Worm (Caenorhabditis elegans) whole organism, mixed stage, embryonic: Measurements from ENCODE around the gene sru-45.

ENCODE experiments used
- M03D4.4 ChIP-seq: sonication (generic microtip); optimal IDR thresholded peaks from 2 replicates; lab custom pipeline; 2017; ENCODE audit warnings: mild to moderate bottlenecking, missing genetic modification characterization, missing compliant biosample characterization
- blmp-1 ChIP-seq: fragments of 150-350 bp; optimal IDR thresholded peaks from 2 replicates; lab custom pipeline; 2014; ENCODE audit warnings: missing biosample characterization, missing genetic modification characterization
- ceh-39 ChIP-seq: fragments of 150-350 bp; optimal IDR thresholded peaks from 2 replicates; lab custom pipeline; 2014; ENCODE audit warnings: missing biosample characterization, missing genetic modification characterization
- ceh-43 ChIP-seq: fragments of 200-800 bp; sonication (Bioruptor generic); optimal IDR thresholded peaks from 2 replicates; lab custom pipeline; 2018; ENCODE audit warnings: mild to moderate bottlenecking, missing genetic modification characterization, moderate library complexity, missing compliant biosample characterization
- ceh-83 ChIP-seq: fragments of 200-800 bp; sonication (Bioruptor generic); optimal IDR thresholded peaks from 2 replicates; lab custom pipeline; 2018; ENCODE audit warnings: mild to moderate bottlenecking, missing genetic modification characterization, missing compliant biosample characterization
- ces-1 ChIP-seq: fragments of 150-350 bp; optimal IDR thresholded peaks from 2 replicates; lab custom pipeline; 2014; ENCODE audit warnings: missing biosample characterization, missing genetic modification reagents, missing genetic modification characterization
- cnd-1 ChIP-seq: fragments of 200-800 bp; sonication (Bioruptor generic); optimal IDR thresholded peaks from 2 replicates; lab custom pipeline; 2018; ENCODE audit warnings: mild to moderate bottlenecking, missing genetic modification characterization, missing compliant biosample characterization
- drap-1 ChIP-seq: fragments of 200-800 bp; sonication (Bioruptor generic); optimal IDR thresholded peaks from 3 replicates; lab custom pipeline; 2018; ENCODE audit warnings: mild to moderate bottlenecking, missing genetic modification characterization, missing compliant biosample characterization
- elt-1 ChIP-seq: sonication (generic microtip); optimal IDR thresholded peaks from 2 replicates; lab custom pipeline; 2017; ENCODE audit warnings: missing genetic modification characterization, mild to moderate bottlenecking, missing compliant biosample characterization, antibody characterized with exemption, moderate library complexity, borderline replicate concordance; ENCODE audit not compliant: insufficient read depth
- elt-3 ChIP-seq: fragments of 150-350 bp; optimal IDR thresholded peaks from 2 replicates; lab custom pipeline; 2014; ENCODE audit warnings: missing biosample characterization, missing genetic modification characterization
- flh-1 ChIP-seq: fragments of 200-800 bp; sonication (Bioruptor generic); optimal IDR thresholded peaks from 2 replicates; lab custom pipeline; 2018; ENCODE audit warnings: mild to moderate bottlenecking, missing genetic modification characterization, moderate library complexity, missing compliant biosample characterization
- ham-2 ChIP-seq: fragments of 200-800 bp; sonication (Bioruptor generic); optimal IDR thresholded peaks from 2 replicates; lab custom pipeline; 2018; ENCODE audit warnings: mild to moderate bottlenecking, missing genetic modification characterization, missing compliant biosample characterization
- hlh-1 ChIP-seq: fragments of 150-350 bp; optimal IDR thresholded peaks from 2 replicates; lab custom pipeline; 2014; ENCODE audit warnings: missing biosample characterization, missing genetic modification reagents, missing genetic modification characterization
- lin-13 ChIP-seq: fragments of 150-350 bp; optimal IDR thresholded peaks from 2 replicates; lab custom pipeline; 2014; ENCODE audit warnings: missing biosample characterization, missing genetic modification characterization
- lin-32 ChIP-seq: fragments of 200-800 bp; sonication (Bioruptor generic); optimal IDR thresholded peaks from 2 replicates; lab custom pipeline; 2018; ENCODE audit warnings: mild to moderate bottlenecking, missing genetic modification characterization, missing compliant biosample characterization
- lsy-2 ChIP-seq: fragments of 150-350 bp; optimal IDR thresholded peaks from 2 replicates; lab custom pipeline; 2014; ENCODE audit warnings: missing biosample characterization, missing genetic modification characterization
- mab-5 ChIP-seq: fragments of 150-350 bp; optimal IDR thresholded peaks from 2 replicates; lab custom pipeline; 2014; ENCODE audit warnings: missing biosample characterization, missing genetic modification characterization
- mep-1 ChIP-seq: fragments of 150-350 bp; optimal IDR thresholded peaks from 2 replicates; lab custom pipeline; 2017; ENCODE audit warnings: missing biosample characterization, missing genetic modification reagents, missing genetic modification characterization, inconsistent platforms
- nhr-12 ChIP-seq: fragments of 150-350 bp; optimal IDR thresholded peaks from 2 replicates; lab custom pipeline; 2014; ENCODE audit warnings: missing biosample characterization, missing genetic modification characterization
- nhr-2 ChIP-seq: fragments of 150-350 bp; optimal IDR thresholded peaks from 2 replicates; lab custom pipeline; 2014; ENCODE audit warnings: missing biosample characterization, missing genetic modification characterization
- nhr-237 ChIP-seq: fragments of 150-350 bp; optimal IDR thresholded peaks from 2 replicates; lab custom pipeline; 2014; ENCODE audit warnings: missing biosample characterization, missing genetic modification characterization
- nhr-28 ChIP-seq: fragments of 150-350 bp; optimal IDR thresholded peaks from 2 replicates; lab custom pipeline; 2014; ENCODE audit warnings: missing biosample characterization, missing genetic modification characterization
- nhr-76 ChIP-seq: sonication (generic microtip); optimal IDR thresholded peaks from 2 replicates; lab custom pipeline; 2017; ENCODE audit warnings: missing biosample characterization, missing genetic modification characterization
- pha-4 ChIP-seq: fragments of 150-350 bp; optimal IDR thresholded peaks from 2 replicates; lab custom pipeline; 2018; ENCODE audit warnings: missing biosample characterization, missing genetic modification reagents, missing genetic modification characterization
- sem-2 ChIP-seq: fragments of 200-800 bp; sonication (Bioruptor generic); optimal IDR thresholded peaks from 2 replicates; lab custom pipeline; 2018; ENCODE audit warnings: mild to moderate bottlenecking, missing genetic modification characterization, missing compliant biosample characterization
- snpc-4 ChIP-seq: fragments of 150-350 bp; optimal IDR thresholded peaks from 2 replicates; lab custom pipeline; 2014; ENCODE audit warnings: missing biosample characterization, missing genetic modification characterization
- sptf-1 ChIP-seq: sonication (generic microtip); optimal IDR thresholded peaks from 2 replicates; lab custom pipeline; 2017; ENCODE audit warnings: mild to moderate bottlenecking, missing genetic modification characterization, moderate library complexity, missing compliant biosample characterization
- unc-120 ChIP-seq: sonication (generic microtip); optimal IDR thresholded peaks from 2 replicates; lab custom pipeline; 2017; ENCODE audit warnings: missing genetic modification characterization, missing compliant biosample characterization; ENCODE audit not compliant: poor library complexity, severe bottlenecking
- unc-39 ChIP-seq: fragments of 150-350 bp; optimal IDR thresholded peaks from 2 replicates; lab custom pipeline; 2014; ENCODE audit warnings: missing biosample characterization, missing genetic modification characterization
- unc-62 ChIP-seq: fragments of 150-350 bp; optimal IDR thresholded peaks from 2 replicates; lab custom pipeline; 2014; ENCODE audit warnings: missing biosample characterization, missing genetic modification reagents, missing genetic modification characterization
- zip-8 ChIP-seq: fragments of 150-350 bp; optimal IDR thresholded peaks from 2 replicates; lab custom pipeline; 2014; ENCODE audit warnings: missing biosample characterization, missing genetic modification characterization
- ztf-11 ChIP-seq: fragments of 150-350 bp; optimal IDR thresholded peaks from 2 replicates; lab custom pipeline; 2014; ENCODE audit warnings: missing biosample characterization, missing genetic modification characterization

sru-45 gene

DNA sequence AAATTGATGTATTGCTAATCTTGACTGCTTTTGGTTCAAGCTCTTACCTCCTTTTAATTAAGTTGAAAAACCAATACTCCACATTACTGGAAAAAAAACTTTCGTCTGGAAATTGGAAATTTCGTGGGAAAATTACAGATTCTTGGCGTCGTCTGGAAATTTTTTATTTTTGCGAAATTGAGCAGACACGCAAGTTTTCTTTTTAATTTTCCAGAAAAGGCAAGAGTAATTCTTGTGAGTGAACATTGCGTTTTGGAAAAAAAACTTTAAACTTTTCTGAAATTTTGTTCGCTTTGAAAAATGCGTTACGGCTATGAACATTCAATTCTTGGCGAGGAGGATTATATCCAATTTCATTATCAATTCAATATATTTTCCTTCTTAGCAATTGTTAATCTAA is at the start of gene sru-45:
TSS of gene sru-45 (plus strand) at position 301 of the 400 bp plus-strand sequence.
- TF ChIP-seq drap-1 (GFP tag; lab: Kevin White, UChicago): no peak
- no peak for TF ChIP-seq hlh-1 (tag; lab: Kevin White, UChicago)

DNA sequence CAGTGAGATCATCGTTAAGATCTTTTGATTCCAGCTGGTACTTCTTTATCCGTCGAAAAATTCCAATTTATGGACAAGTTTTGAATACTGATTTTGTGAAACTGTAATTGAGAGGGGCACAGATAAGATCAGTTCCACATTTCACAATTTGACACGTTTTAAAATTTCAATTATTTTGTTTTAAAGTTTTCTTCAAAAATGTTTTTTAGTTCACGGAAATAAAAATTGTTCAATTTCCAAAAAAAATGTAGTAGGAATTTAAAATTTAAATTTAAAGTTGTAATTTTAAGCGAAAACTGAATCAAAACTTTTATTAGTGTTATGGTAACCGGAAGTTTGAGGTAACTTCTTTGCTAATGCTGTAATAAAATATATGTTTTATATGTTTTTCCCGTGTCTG is 48.1 kb upstream of the sru-45 start, which contains the start of gene F36D3.4:
TSS of gene F36D3.4 (minus strand) at position 101 of the 400 bp plus-strand sequence.
- TF ChIP-seq ham-2 (GFP tag; lab: Kevin White, UChicago) (no peak), unc-62 (GFP tag; lab: Kevin White, UChicago) (no peak), blmp-1 (tag; lab: Kevin White, UChicago) (no peak), nhr-237 (no peak), nhr-2 (tag; lab: Kevin White, UChicago) (no peak), ces-1 (GFP tag; lab: Kevin White, UChicago) (no peak), flh-1 (GFP tag; lab: Kevin White, UChicago) (no peak), sem-2 (GFP tag; lab: Kevin White, UChicago) (no peak), mep-1 (tag; lab: Kevin White, UChicago) (no peak), M03D4.4 (no peak), hlh-1 (tag; lab: Kevin White, UChicago) (no peak), unc-39 (tag; lab: Kevin White, UChicago) (no peak), nhr-12 (tag; lab: Kevin White, UChicago) (no peak), zip-8 (tag; lab: Kevin White, UChicago) (no peak), elt-3 (tag; lab: Kevin White, UChicago) (no peak)

DNA sequence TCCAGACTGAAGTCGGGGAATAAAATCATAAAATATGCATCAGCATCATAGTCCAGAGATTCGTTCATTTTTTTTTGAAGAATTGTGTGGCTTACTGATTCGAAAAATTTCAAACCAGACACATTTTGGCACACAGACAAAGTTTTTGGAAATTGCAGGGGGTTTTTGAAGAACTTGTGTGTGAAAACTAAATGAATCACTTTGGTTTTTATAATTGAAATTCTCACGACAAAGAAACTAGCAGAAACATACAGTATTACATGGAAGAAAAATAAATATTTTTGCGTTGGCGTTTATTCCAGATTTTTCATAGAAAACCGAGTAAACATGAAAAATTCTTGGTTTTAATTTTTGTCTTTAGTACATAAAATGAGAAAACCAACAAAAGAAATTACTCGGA is 43.5 kb upstream of the sru-45 start, which contains the start of gene srw-34:
TSS of gene srw-34 (minus strand) at position 101 of the 400 bp plus-strand sequence.
- no peak for TF ChIP-seq zip-8 (tag; lab: Kevin White, UChicago)
- TF ChIP-seq sptf-1: no peak
- TF ChIP-seq sem-2 (GFP tag; lab: Kevin White, UChicago): no peak
- no peak for TF ChIP-seq lsy-2
- TF ChIP-seq ceh-39 (tag; lab: Kevin White, UChicago): no peak
- TF ChIP-seq mab-5 (tag; lab: Kevin White, UChicago): no peak
- TF ChIP-seq elt-1 (tag; lab: Kevin White, UChicago): no peak
- TF ChIP-seq nhr-76 (tag; lab: Kevin White, UChicago): no peak
- TF ChIP-seq ces-1 (GFP tag; lab: Kevin White, UChicago): no peak
- no peak for TF ChIP-seq nhr-28 (tag; lab: Kevin White, UChicago)
- TF ChIP-seq nhr-12 (tag; lab: Kevin White, UChicago): no peak
- TF ChIP-seq, all 35 proteins: peak for 0

DNA sequence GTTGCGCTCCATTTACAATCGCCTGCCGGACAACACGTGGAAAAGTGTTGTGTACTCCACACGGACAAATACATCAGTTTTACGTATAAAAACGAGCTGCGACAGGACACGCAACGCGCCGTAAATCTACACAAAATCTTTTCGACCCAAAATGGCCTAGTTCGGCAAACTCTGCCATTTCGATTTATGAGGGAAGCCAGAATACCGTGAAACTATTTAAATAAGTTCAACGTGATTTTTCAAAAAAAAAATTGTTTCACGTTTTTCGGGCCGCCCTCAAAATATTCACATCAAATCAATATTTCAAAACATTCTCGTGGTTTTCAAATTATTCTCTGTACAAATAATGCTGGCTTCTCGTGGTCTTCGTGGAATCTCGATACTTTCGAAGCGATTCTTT is 38.9 kb upstream of the sru-45 start, which contains the start of gene F36D3.8:
TSS of gene F36D3.8 (plus strand) at position 301 of the 400 bp plus-strand sequence.
- TF ChIP-seq elt-3 (tag; lab: Kevin White, UChicago): no peak
- TF ChIP-seq mab-5 (tag; lab: Kevin White, UChicago): no peak
- TF ChIP-seq hlh-1 (tag; lab: Kevin White, UChicago): no peak
- TF ChIP-seq snpc-4 (tag; lab: Kevin White, UChicago): no peak
- no peak for TF ChIP-seq unc-39 (tag; lab: Kevin White, UChicago)
- TF ChIP-seq sptf-1: no peak
- TF ChIP-seq mep-1 (tag; lab: Kevin White, UChicago): no peak
- no peak for TF ChIP-seq M03D4.4
- no peak for TF ChIP-seq zip-8 (tag; lab: Kevin White, UChicago)
- TF ChIP-seq sem-2 (GFP tag; lab: Kevin White, UChicago): no peak
- no peak for TF ChIP-seq pha-4 (tag; lab: Kevin White, UChicago)
- TF ChIP-seq unc-62 (GFP tag; lab: Kevin White, UChicago): no peak
- TF ChIP-seq nhr-28 (tag; lab: Kevin White, UChicago): no peak
- no peak for TF ChIP-seq nhr-237
- no peak for TF ChIP-seq ztf-11 (tag; lab: Kevin White, UChicago)
- TF ChIP-seq lin-32: no peak
- TF ChIP-seq ces-1 (GFP tag; lab: Kevin White, UChicago): no peak
- no peak for TF ChIP-seq blmp-1 (tag; lab: Kevin White, UChicago)
- no peak for TF ChIP-seq unc-120
- no peak for TF ChIP-seq drap-1 (GFP tag; lab: Kevin White, UChicago)

DNA sequence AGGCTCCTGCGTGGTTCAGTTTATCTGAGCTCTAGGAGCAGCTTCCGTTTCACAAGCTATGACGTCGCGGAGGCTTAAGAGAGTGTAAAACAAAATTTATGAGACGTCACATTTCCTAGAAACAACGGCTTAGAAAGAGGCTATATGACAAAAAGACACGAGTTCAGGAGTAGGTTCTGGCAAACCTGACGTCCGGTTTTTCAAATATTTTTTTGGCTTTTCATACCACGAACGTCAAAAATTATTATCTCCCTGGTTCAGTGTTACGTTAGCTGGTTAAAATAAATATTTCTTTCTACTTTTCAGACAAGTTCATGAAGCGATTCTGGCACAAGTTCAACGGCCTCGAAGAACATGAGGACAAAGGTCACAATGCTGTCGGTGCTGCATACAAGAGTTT is 37.9 kb upstream of the sru-45 start, which contains the start of gene F36D3.16:
TSS of gene F36D3.16 (plus strand) at position 301 of the 400 bp plus-strand sequence.
- no peak for TF ChIP-seq blmp-1 (tag; lab: Kevin White, UChicago)
- TF ChIP-seq nhr-237: no peak
- no peak for TF ChIP-seq mab-5 (tag; lab: Kevin White, UChicago)
- TF ChIP-seq nhr-76 (tag; lab: Kevin White, UChicago): no peak
- no peak for TF ChIP-seq ceh-83 (GFP tag; lab: Kevin White, UChicago)
- TF ChIP-seq zip-8 (tag; lab: Kevin White, UChicago): no peak
- TF ChIP-seq ceh-43 (GFP tag; lab: Kevin White, UChicago): no peak
- no peak for TF ChIP-seq lsy-2
- no peak for TF ChIP-seq cnd-1 (tag; lab: Kevin White, UChicago)
- no peak for TF ChIP-seq lin-13 (tag; lab: Kevin White, UChicago)
- TF ChIP-seq elt-3 (tag; lab: Kevin White, UChicago): no peak
- TF ChIP-seq mep-1 (tag; lab: Kevin White, UChicago): no peak
- TF ChIP-seq sem-2 (GFP tag; lab: Kevin White, UChicago): no peak
- TF ChIP-seq drap-1 (GFP tag; lab: Kevin White, UChicago): no peak
- TF ChIP-seq ham-2 (GFP tag; lab: Kevin White, UChicago): no peak
